Fruit fly (Drosophila melanogaster): ENCODE measurements around the gene CG32939.

dm6 chr3R:9665405-9665804 is 27.5 kb upstream of the CG32939 start:
- TF ChIP-seq psq (optimal IDR thresholded peaks at IDR 0.05) (no peak), h (optimal IDR thresholded peaks at IDR 0.05) (no peak)

Measured in Kc167 (cell line).